Fruit fly (Drosophila melanogaster) whole organism, embryonic: Measurements from ENCODE around the gene mil.

Source experiments
- Awh ChIP-seq: fragments of 200-800 bp; sonication (Bioruptor generic); IDR thresholded peaks from 2 replicates; pipeline ENCODE4, ENCODE4 v1.3.6; 2022; ENCODE audit warnings: missing biosample characterization, missing genetic modification characterization
- Bteb2 ChIP-seq: fragments of 200-800 bp; sonication (Bioruptor generic); optimal IDR thresholded peaks from 2 replicates; lab custom pipeline; 2016; ENCODE audit warnings: missing biosample characterization, missing genetic modification characterization
- CG12104 ChIP-seq: fragments of 200-800 bp; sonication (Bioruptor generic); optimal IDR thresholded peaks from 3 replicates; lab custom pipeline; 2016; ENCODE audit warnings: missing biosample characterization, missing genetic modification characterization
- CG14860 ChIP-seq: fragments of 200-800 bp; sonication (Bioruptor generic); IDR thresholded peaks from 3 replicates; pipeline ENCODE4 v1.3.6; 2022; ENCODE audit warnings: missing biosample characterization, missing genetic modification characterization; ENCODE audit not compliant: partially characterized antibody
- CG15479 ChIP-seq: fragments of 200-800 bp; sonication (Bioruptor generic); optimal IDR thresholded peaks from 3 replicates; lab custom pipeline; 2019; ENCODE audit warnings: missing biosample characterization, mild to moderate bottlenecking, missing genetic modification characterization, moderate library complexity
- CG1832 ChIP-seq: fragments of 200-800 bp; sonication (Bioruptor generic); optimal IDR thresholded peaks from 2 replicates; lab custom pipeline; 2017; ENCODE audit warnings: missing biosample characterization, mild to moderate bottlenecking, missing genetic modification characterization, inconsistent platforms
- CG30431 ChIP-seq: fragments of 200-800 bp; sonication (Bioruptor generic); optimal IDR thresholded peaks from 2 replicates; lab custom pipeline; 2017; ENCODE audit warnings: missing biosample characterization, missing genetic modification characterization
- CG3163 ChIP-seq: fragments of 200-800 bp; sonication (Bioruptor generic); optimal IDR thresholded peaks from 3 replicates; lab custom pipeline; 2016; ENCODE audit warnings: missing biosample characterization, missing genetic modification characterization
- CG3281 ChIP-seq: fragments of 200-800 bp; sonication (Bioruptor generic); optimal IDR thresholded peaks from 3 replicates; lab custom pipeline; 2017; ENCODE audit warnings: missing biosample characterization, mild to moderate bottlenecking, missing genetic modification characterization
- CG4707 ChIP-seq: fragments of 200-800 bp; sonication (Bioruptor generic); optimal IDR thresholded peaks from 2 replicates; lab custom pipeline; 2018; ENCODE audit warnings: missing biosample characterization, mild to moderate bottlenecking, missing genetic modification characterization, moderate library complexity
- CG5953 ChIP-seq: fragments of 200-800 bp; sonication (Bioruptor generic); IDR thresholded peaks from 2 replicates; pipeline ENCODE4 v1.3.6; 2022; ENCODE audit warnings: missing biosample characterization, missing genetic modification characterization
- CG7839 ChIP-seq: fragments of 200-800 bp; sonication (Bioruptor generic); optimal IDR thresholded peaks from 3 replicates; lab custom pipeline; 2018; ENCODE audit warnings: missing biosample characterization, mild to moderate bottlenecking, missing genetic modification characterization, moderate library complexity
- CG8281 ChIP-seq: fragments of 200-800 bp; sonication (Bioruptor generic); optimal IDR thresholded peaks from 2 replicates; lab custom pipeline; 2018; ENCODE audit warnings: missing biosample characterization, mild to moderate bottlenecking, missing genetic modification characterization, moderate library complexity
- CG8478 ChIP-seq: fragments of >200 bp; optimal IDR thresholded peaks from 2 replicates; lab custom pipeline; 2018
- CG8944 ChIP-seq: fragments of 200-800 bp; sonication (Bioruptor generic); optimal IDR thresholded peaks from 3 replicates; lab custom pipeline; 2016; ENCODE audit warnings: missing biosample characterization, missing genetic modification characterization
- D19A ChIP-seq: fragments of 200-800 bp; optimal IDR thresholded peaks from 3 replicates; lab custom pipeline; 2019; ENCODE audit warnings: missing biosample characterization, mild to moderate bottlenecking, missing genetic modification characterization, moderate library complexity
- Deaf1 ChIP-seq: fragments of 200-800 bp; optimal IDR thresholded peaks from 3 replicates; lab custom pipeline; 2019; ENCODE audit warnings: missing biosample characterization, mild to moderate bottlenecking, missing genetic modification characterization, moderate library complexity
- Dek ChIP-seq: fragments of 200-800 bp; sonication (Bioruptor generic); optimal IDR thresholded peaks from 3 replicates; lab custom pipeline; 2019; ENCODE audit warnings: missing biosample characterization, mild to moderate bottlenecking, missing genetic modification characterization, moderate library complexity
- Dp ChIP-seq: fragments of 200-800 bp; sonication (Bioruptor generic); optimal IDR thresholded peaks from 2 replicates; lab custom pipeline; 2018; ENCODE audit warnings: missing biosample characterization, mild to moderate bottlenecking, missing genetic modification characterization, moderate library complexity
- Dref ChIP-seq: fragments of 200-800 bp; sonication (Bioruptor generic); IDR thresholded peaks from 2 replicates; pipeline ENCODE4 v1.3.6; 2022; ENCODE audit warnings: missing biosample characterization, missing genetic modification characterization
- ERR ChIP-seq: fragments of 200-800 bp; sonication (Bioruptor generic); optimal IDR thresholded peaks from 2 replicates; lab custom pipeline; 2016; ENCODE audit warnings: missing biosample characterization, missing genetic modification characterization
- Eip74EF ChIP-seq, 2 experiments: fragments of 200-800 bp in 1 of 2; fragments of >200 bp in 1 of 2; sonication (Bioruptor generic) in 1 of 2; optimal IDR thresholded peaks; 2 replicates each; lab custom pipeline; 2017 to 2019; ENCODE audit warnings: missing biosample characterization in 2 of 2, missing genetic modification characterization in 2 of 2, mild to moderate bottlenecking in 1 of 2, moderate library complexity in 1 of 2
- Hr39 ChIP-seq: fragments of >200 bp; optimal IDR thresholded peaks from 2 replicates; lab custom pipeline; 2017
- Lim3 ChIP-seq: fragments of 200-800 bp; sonication (Bioruptor generic); IDR thresholded peaks from 2 replicates; pipeline ENCODE4 v1.3.6; 2022; ENCODE audit warnings: missing biosample characterization, missing genetic modification characterization
- Meics ChIP-seq: fragments of 200-800 bp; sonication (Bioruptor generic); optimal IDR thresholded peaks from 2 replicates; lab custom pipeline; 2017; ENCODE audit warnings: missing biosample characterization, mild to moderate bottlenecking, missing genetic modification characterization
- Nf-YB ChIP-seq: fragments of 200-800 bp; sonication (Bioruptor generic); optimal IDR thresholded peaks from 3 replicates; lab custom pipeline; 2019; ENCODE audit warnings: missing biosample characterization, mild to moderate bottlenecking, missing genetic modification characterization, moderate library complexity
- Nf-YC ChIP-seq: fragments of 200-800 bp; optimal IDR thresholded peaks from 3 replicates; lab custom pipeline; 2019; ENCODE audit warnings: missing biosample characterization, mild to moderate bottlenecking, missing genetic modification characterization, moderate library complexity
- PHDP ChIP-seq: fragments of 200-800 bp; sonication (Bioruptor generic); optimal IDR thresholded peaks from 3 replicates; lab custom pipeline; 2018; ENCODE audit warnings: missing biosample characterization, mild to moderate bottlenecking, missing genetic modification characterization, moderate library complexity
- Trl ChIP-seq, 3 experiments: fragments of >200 bp in 2 of 3; fragments of 200-800 bp in 1 of 3; sonication (Bioruptor generic) in 1 of 3; optimal IDR thresholded peaks; 2 replicates in 1 of 3; 3 replicates in 2 of 3; lab custom pipeline; 2016 to 2017; ENCODE audit warnings: missing biosample characterization in 1 of 3, missing genetic modification characterization in 1 of 3
- YL-1 ChIP-seq: fragments of 200-800 bp; sonication (Bioruptor generic); optimal IDR thresholded peaks from 3 replicates; lab custom pipeline; 2017; ENCODE audit warnings: missing biosample characterization, mild to moderate bottlenecking, missing genetic modification characterization
- btn ChIP-seq: fragments of 200-800 bp; sonication (Bioruptor generic); optimal IDR thresholded peaks from 2 replicates; lab custom pipeline; 2016; ENCODE audit warnings: missing biosample characterization, missing genetic modification characterization
- ewg ChIP-seq: fragments of 200-800 bp; sonication (Bioruptor generic); optimal IDR thresholded peaks from 3 replicates; lab custom pipeline; 2017; ENCODE audit warnings: mild to moderate bottlenecking, missing biosample characterization, missing genetic modification reagents, missing genetic modification characterization
- h ChIP-seq: fragments of >200 bp; optimal IDR thresholded peaks from 2 replicates; lab custom pipeline; 2017
- jing ChIP-seq: fragments of 200-800 bp; sonication (Bioruptor generic); optimal IDR thresholded peaks from 2 replicates; lab custom pipeline; 2018; ENCODE audit warnings: missing biosample characterization, mild to moderate bottlenecking, missing genetic modification characterization
- kay ChIP-seq: fragments of 200-800 bp; sonication (Bioruptor generic); optimal IDR thresholded peaks from 2 replicates; lab custom pipeline; 2016; ENCODE audit warnings: missing biosample characterization, missing genetic modification characterization
- klu ChIP-seq: fragments of 200-800 bp; sonication (Bioruptor generic); IDR thresholded peaks from 2 replicates; pipeline ENCODE4 v1.3.6; 2022; ENCODE audit warnings: missing biosample characterization, missing genetic modification characterization
- lab ChIP-seq: fragments of 200-800 bp; sonication (Bioruptor generic); optimal IDR thresholded peaks from 3 replicates; lab custom pipeline; 2017; ENCODE audit warnings: missing biosample characterization, missing genetic modification characterization, mild to moderate bottlenecking, moderate library complexity, missing genetic modification reagents
- lov ChIP-seq, 2 experiments: fragments of 200-800 bp in 1 of 2; fragments of >200 bp in 1 of 2; sonication (Bioruptor generic) in 1 of 2; IDR thresholded peaks in 1 of 2; optimal IDR thresholded peaks in 1 of 2; 2 replicates in 1 of 2; 3 replicates in 1 of 2; pipeline versions ENCODE4 v1.3.6 to Lab custom; 2017 to 2022; ENCODE audit warnings: missing biosample characterization in 1 of 2, missing genetic modification characterization in 1 of 2
- mld ChIP-seq: fragments of 200-800 bp; sonication (Bioruptor generic); IDR thresholded peaks from 3 replicates; pipeline ENCODE4 v1.3.6; 2022; ENCODE audit warnings: missing biosample characterization, missing genetic modification characterization; ENCODE audit not compliant: partially characterized antibody
- nmo ChIP-seq: fragments of 200-800 bp; sonication (Bioruptor generic); optimal IDR thresholded peaks from 2 replicates; lab custom pipeline; 2018; ENCODE audit warnings: missing biosample characterization, mild to moderate bottlenecking, missing genetic modification characterization, moderate library complexity
- oc ChIP-seq: fragments of 200-800 bp; sonication (Bioruptor generic); optimal IDR thresholded peaks from 2 replicates; lab custom pipeline; 2018; ENCODE audit warnings: missing biosample characterization, mild to moderate bottlenecking, missing genetic modification characterization, moderate library complexity
- p53 ChIP-seq: fragments of 200-800 bp; sonication (Bioruptor generic); optimal IDR thresholded peaks from 2 replicates; lab custom pipeline; 2016; ENCODE audit warnings: missing biosample characterization, missing genetic modification characterization
- phol ChIP-seq: fragments of 200-800 bp; sonication (Bioruptor generic); optimal IDR thresholded peaks from 3 replicates; lab custom pipeline; 2018; ENCODE audit warnings: missing biosample characterization, mild to moderate bottlenecking, missing genetic modification characterization, moderate library complexity
- sd ChIP-seq: fragments of 200-800 bp; sonication (Bioruptor generic); optimal IDR thresholded peaks from 3 replicates; lab custom pipeline; 2018; ENCODE audit warnings: missing biosample characterization, mild to moderate bottlenecking, missing genetic modification characterization, moderate library complexity
- sens ChIP-seq: fragments of 200-800 bp; sonication (Bioruptor generic); peaks from one replicate; lab custom pipeline; 2016; ENCODE audit warnings: missing biosample characterization, missing genetic modification characterization
- slp2 ChIP-seq: fragments of 200-800 bp; sonication (Bioruptor generic); optimal IDR thresholded peaks from 2 replicates; lab custom pipeline; 2016; ENCODE audit warnings: missing biosample characterization, missing genetic modification characterization
- stwl ChIP-seq: fragments of 200-800 bp; sonication (Bioruptor generic); optimal IDR thresholded peaks from 3 replicates; lab custom pipeline; 2018; ENCODE audit warnings: missing biosample characterization, mild to moderate bottlenecking, missing genetic modification characterization, moderate library complexity
- unc-4 ChIP-seq: fragments of 200-800 bp; sonication (Bioruptor generic); IDR thresholded peaks from 2 replicates; pipeline ENCODE4 v1.3.6; 2022; ENCODE audit warnings: missing biosample characterization, missing genetic modification characterization; ENCODE audit not compliant: partially characterized antibody
- yki ChIP-seq: fragments of >200 bp; optimal IDR thresholded peaks from 3 replicates; lab custom pipeline; 2018
- z ChIP-seq: fragments of 200-800 bp; sonication (Bioruptor generic); IDR thresholded peaks from 3 replicates; pipeline ENCODE4 v1.3.6; 2022; ENCODE audit warnings: missing biosample characterization, missing genetic modification characterization

The mil gene

DNA sequence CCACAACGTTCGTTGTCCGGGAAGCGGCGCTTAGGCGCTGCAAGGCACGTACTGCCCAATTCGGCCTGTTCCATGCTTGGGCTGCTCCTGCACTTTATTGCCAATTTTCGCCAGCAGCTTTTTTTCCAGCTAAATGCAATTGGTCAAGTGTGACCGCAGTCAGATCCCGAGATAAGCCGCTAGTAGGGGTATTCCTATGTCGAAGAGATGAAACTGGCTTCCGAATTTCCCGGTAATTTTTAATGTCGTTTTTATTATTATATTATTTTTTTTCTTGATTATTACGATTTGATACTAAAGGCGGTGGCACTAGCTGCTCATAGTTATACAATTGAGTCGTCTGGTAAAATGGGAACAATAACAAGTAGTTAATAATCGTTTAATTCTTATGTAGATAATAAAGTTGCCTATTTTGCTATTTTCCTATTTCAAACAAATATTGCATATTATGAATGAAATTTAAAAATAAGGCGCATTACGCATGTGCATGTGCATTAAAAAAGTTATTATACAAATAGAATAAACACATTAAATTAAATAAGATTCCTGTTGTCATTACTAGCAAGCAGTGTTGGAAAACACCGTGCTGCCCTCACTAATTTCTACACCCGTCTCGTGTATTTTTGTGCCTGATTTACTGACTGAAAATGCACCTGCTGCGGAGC, 4.2 kb downstream of the mil start, which contains the start of the genes CG5003 and mRpS22 (continued):
- TF ChIP-seq klu (GFP tag; lab: Robert Waterston, UW): peak; percentile 21; the same call in 1 of the 2 replicates
- TF ChIP-seq CG3281 (GFP tag; lab: Kevin White, UChicago): peak; percentile 69
- no peak for TF ChIP-seq Dref (GFP tag; lab: Robert Waterston, UW)
- peak; percentile 73 for TF ChIP-seq Nf-YC (tag; lab: Kevin White, UChicago)
- TF ChIP-seq sd (tag; lab: Kevin White, UChicago): no peak
- TF ChIP-seq Awh (GFP tag; lab: Robert Waterston, UW): no peak
- peak; percentile 47 for TF ChIP-seq ewg (GFP tag; lab: Kevin White, UChicago)
- peak; percentile 76 for TF ChIP-seq phol
- TF ChIP-seq ERR (GFP tag; lab: Kevin White, UChicago): no peak
- TF ChIP-seq jing: no peak
- TF ChIP-seq D19A (tag; lab: Kevin White, UChicago): no peak
- TF ChIP-seq Trl (optimal IDR thresholded peaks at IDR 0.05; lab: Kevin White, UChicago): no peak
- TF ChIP-seq Trl (GFP tag; optimal IDR thresholded peaks at IDR 0.05; lab: Kevin White, UChicago): no peak
- peak; percentile 50 for TF ChIP-seq Dek (tag; lab: Kevin White, UChicago)
- no peak for TF ChIP-seq slp2 (GFP tag; lab: Kevin White, UChicago)
- TF ChIP-seq Nf-YB (GFP tag; lab: Kevin White, UChicago): peak; percentile 42
- no peak for TF ChIP-seq yki
- TF ChIP-seq CG4707: no peak
- no peak for TF ChIP-seq mld (GFP tag; lab: Robert Waterston, UW)
- TF ChIP-seq CG12104 (GFP tag; lab: Kevin White, UChicago): peak; percentile 69
- TF ChIP-seq Dp (GFP tag; lab: Kevin White, UChicago): peak; percentile 10
- TF ChIP-seq CG8281 (tag; lab: Kevin White, UChicago): peak; percentile 8
- no peak for TF ChIP-seq CG3163
- no peak for TF ChIP-seq z
- no peak for TF ChIP-seq h (lab: Kevin White, UChicago)
- no peak for TF ChIP-seq Eip74EF (GFP tag; optimal IDR thresholded peaks at IDR 0.05; lab: Kevin White, UChicago)
- peak; percentile 45 for TF ChIP-seq lab
- no peak for TF ChIP-seq CG30431 (GFP tag; lab: Kevin White, UChicago)
- peak; percentile 44 for TF ChIP-seq PHDP (tag; lab: Kevin White, UChicago)
- peak; percentile 83 for TF ChIP-seq sens (GFP tag; lab: Kevin White, UChicago)
- peak; percentile 45; the same call in 1 of the 2 replicates for TF ChIP-seq unc-4 (GFP tag; lab: Robert Waterston, UW)
- peak; percentile 80 for TF ChIP-seq nmo (GFP tag; lab: Kevin White, UChicago)
- peak; percentile 55 for TF ChIP-seq kay (GFP tag; lab: Kevin White, UChicago)
- TF ChIP-seq Bteb2 (GFP tag; lab: Kevin White, UChicago): peak; percentile 1
- no peak for TF ChIP-seq CG5953 (GFP tag; lab: Robert Waterston, UW)
- TF ChIP-seq YL-1 (GFP tag; lab: Kevin White, UChicago): peak; percentile 39
- no peak for TF ChIP-seq lov (optimal IDR thresholded peaks at IDR 0.05; lab: Kevin White, UChicago)
- no peak for TF ChIP-seq lov (GFP tag; IDR thresholded peaks at IDR 0.05; lab: Robert Waterston, UW)
- TF ChIP-seq Meics (GFP tag; lab: Kevin White, UChicago): peak; percentile 77
- TF ChIP-seq CG7839: peak; percentile 70
- TF ChIP-seq p53 (GFP tag; lab: Kevin White, UChicago): no peak
- no peak for TF ChIP-seq CG8944
- TF ChIP-seq CG8478: no peak
- no peak for TF ChIP-seq oc (tag; lab: Kevin White, UChicago)
- no peak for TF ChIP-seq CG14860 (GFP tag; lab: Robert Waterston, UW)
- no peak for TF ChIP-seq Hr39 (lab: Kevin White, UChicago)
- no peak for TF ChIP-seq CG1832 (GFP tag; lab: Kevin White, UChicago)
- no peak for TF ChIP-seq Lim3 (GFP tag; lab: Robert Waterston, UW)
- peak; percentile 34 for TF ChIP-seq stwl (tag; lab: Kevin White, UChicago)
- no peak for TF ChIP-seq CG15479 (GFP tag; lab: Kevin White, UChicago)
- peak; percentile 22 for TF ChIP-seq Deaf1
- TF ChIP-seq btn (GFP tag; lab: Kevin White, UChicago): no peak
